Fruit fly (Drosophila melanogaster) whole organism, embryonic: ENCODE results near the gene CG7164.
A peak's percentile ranks its signal among the peaks of the same experiment; 100 is the strongest.

Source experiments
- ATbp ChIP-seq: fragments of 200-800 bp; sonication (Bioruptor generic); optimal IDR thresholded peaks from 2 replicates; lab custom pipeline; 2017; ENCODE audit warnings: missing biosample characterization, mild to moderate bottlenecking, missing genetic modification characterization, missing genetic modification reagents
- Awh ChIP-seq: fragments of 200-800 bp; sonication (Bioruptor generic); IDR thresholded peaks from 2 replicates; pipeline ENCODE4, ENCODE4 v1.3.6; 2022; ENCODE audit warnings: missing biosample characterization, missing genetic modification characterization
- CG11093 ChIP-seq: fragments of 200-800 bp; sonication (Bioruptor generic); IDR thresholded peaks from 3 replicates; pipeline ENCODE4 v1.3.6; 2022; ENCODE audit warnings: missing biosample characterization, missing genetic modification characterization
- CG11723 ChIP-seq: fragments of 200-800 bp; sonication (Bioruptor generic); optimal IDR thresholded peaks from 2 replicates; lab custom pipeline; 2017; ENCODE audit warnings: missing biosample characterization, mild to moderate bottlenecking, missing genetic modification characterization
- CG12104 ChIP-seq: fragments of 200-800 bp; sonication (Bioruptor generic); optimal IDR thresholded peaks from 3 replicates; lab custom pipeline; 2016; ENCODE audit warnings: missing biosample characterization, missing genetic modification characterization
- CG13296 ChIP-seq: fragments of 200-800 bp; sonication (Bioruptor generic); optimal IDR thresholded peaks from 3 replicates; lab custom pipeline; 2018; ENCODE audit warnings: missing biosample characterization, mild to moderate bottlenecking, missing genetic modification characterization
- CG13424 ChIP-seq: fragments of 200-800 bp; sonication (Bioruptor generic); optimal IDR thresholded peaks from 2 replicates; lab custom pipeline; 2019; ENCODE audit warnings: missing biosample characterization, mild to moderate bottlenecking, missing genetic modification characterization, moderate library complexity
- CG13624 ChIP-seq: fragments of 200-800 bp; sonication (Bioruptor generic); optimal IDR thresholded peaks from 2 replicates; lab custom pipeline; 2016; ENCODE audit warnings: missing biosample characterization, missing genetic modification characterization
- CG14441 ChIP-seq: fragments of 200-800 bp; sonication (Bioruptor generic); IDR thresholded peaks from 2 replicates; pipeline ENCODE4 v1.3.6; 2022; ENCODE audit warnings: missing biosample characterization, missing genetic modification characterization
- CG18599 ChIP-seq: fragments of 200-800 bp; sonication (Bioruptor generic); optimal IDR thresholded peaks from 3 replicates; lab custom pipeline; 2017; ENCODE audit warnings: missing biosample characterization, missing genetic modification characterization, mild to moderate bottlenecking, moderate library complexity, missing genetic modification reagents
- CG18619 ChIP-seq: fragments of 200-800 bp; sonication (Bioruptor generic); optimal IDR thresholded peaks from 3 replicates; lab custom pipeline; 2017; ENCODE audit warnings: missing biosample characterization, mild to moderate bottlenecking, missing genetic modification characterization
- CG31224 ChIP-seq: fragments of 200-800 bp; sonication (Bioruptor generic); IDR thresholded peaks from 2 replicates; pipeline ENCODE4 v1.3.6; 2022; ENCODE audit warnings: missing biosample characterization, missing genetic modification characterization
- CG31441 ChIP-seq: fragments of 200-800 bp; sonication (Bioruptor generic); IDR thresholded peaks from 2 replicates; pipeline ENCODE4 v1.3.6; 2022; ENCODE audit warnings: missing biosample characterization, missing genetic modification characterization
- CG34376 ChIP-seq: fragments of 200-800 bp; sonication (Bioruptor generic); optimal IDR thresholded peaks from 2 replicates; lab custom pipeline; 2018; ENCODE audit warnings: missing biosample characterization, mild to moderate bottlenecking, missing genetic modification characterization
- CG4328 ChIP-seq: fragments of 200-800 bp; sonication (Bioruptor generic); optimal IDR thresholded peaks from 3 replicates; lab custom pipeline; 2017; ENCODE audit warnings: missing biosample characterization, missing genetic modification reagents, missing genetic modification characterization
- CG4360 ChIP-seq: fragments of 200-800 bp; sonication (Bioruptor generic); IDR thresholded peaks from 2 replicates; pipeline ENCODE4 v1.3.6; 2022; ENCODE audit warnings: missing biosample characterization, missing genetic modification characterization
- CG7271 ChIP-seq: fragments of 200-800 bp; sonication (Bioruptor generic); optimal IDR thresholded peaks from 2 replicates; lab custom pipeline; 2018; ENCODE audit warnings: missing biosample characterization, mild to moderate bottlenecking, missing genetic modification characterization, moderate library complexity
- CG8281 ChIP-seq: fragments of 200-800 bp; sonication (Bioruptor generic); optimal IDR thresholded peaks from 2 replicates; lab custom pipeline; 2018; ENCODE audit warnings: missing biosample characterization, mild to moderate bottlenecking, missing genetic modification characterization, moderate library complexity
- CG8924 ChIP-seq: fragments of 200-800 bp; optimal IDR thresholded peaks from 3 replicates; lab custom pipeline; 2019; ENCODE audit warnings: missing biosample characterization, mild to moderate bottlenecking, missing genetic modification characterization, moderate library complexity
- CG9215 ChIP-seq: fragments of 200-800 bp; sonication (Bioruptor generic); IDR thresholded peaks from 2 replicates; pipeline ENCODE4 v1.3.6; 2022; ENCODE audit warnings: missing biosample characterization, missing genetic modification characterization
- D ChIP-seq, 2 experiments: fragments of 200-800 bp in 1 of 2; fragments of >200 bp in 1 of 2; sonication (Bioruptor generic) in 1 of 2; optimal IDR thresholded peaks; 2 replicates in 1 of 2; 3 replicates in 1 of 2; lab custom pipeline; 2017; ENCODE audit warnings: mild to moderate bottlenecking in 1 of 2, missing biosample characterization in 1 of 2, missing genetic modification characterization in 1 of 2, missing genetic modification reagents in 1 of 2
- D19A ChIP-seq: fragments of 200-800 bp; optimal IDR thresholded peaks from 3 replicates; lab custom pipeline; 2019; ENCODE audit warnings: missing biosample characterization, mild to moderate bottlenecking, missing genetic modification characterization, moderate library complexity
- Dad ChIP-seq: fragments of 200-800 bp; sonication (Bioruptor generic); optimal IDR thresholded peaks from 3 replicates; lab custom pipeline; 2016; ENCODE audit warnings: missing biosample characterization, missing genetic modification characterization
- Dek ChIP-seq: fragments of 200-800 bp; sonication (Bioruptor generic); optimal IDR thresholded peaks from 3 replicates; lab custom pipeline; 2019; ENCODE audit warnings: missing biosample characterization, mild to moderate bottlenecking, missing genetic modification characterization, moderate library complexity
- Eip74EF ChIP-seq, 2 experiments: fragments of 200-800 bp in 1 of 2; fragments of >200 bp in 1 of 2; sonication (Bioruptor generic) in 1 of 2; optimal IDR thresholded peaks; 2 replicates each; lab custom pipeline; 2017 to 2019; ENCODE audit warnings: missing biosample characterization in 2 of 2, missing genetic modification characterization in 2 of 2, mild to moderate bottlenecking in 1 of 2, moderate library complexity in 1 of 2
- Jarid2 ChIP-seq: fragments of 200-800 bp; sonication (Bioruptor generic); optimal IDR thresholded peaks from 3 replicates; lab custom pipeline; 2017; ENCODE audit warnings: mild to moderate bottlenecking, missing biosample characterization, missing genetic modification reagents, missing genetic modification characterization
- Nf-YA ChIP-seq: fragments of 200-800 bp; sonication (Bioruptor generic); IDR thresholded peaks from 2 replicates; pipeline ENCODE4 v1.3.6; 2022; ENCODE audit warnings: missing biosample characterization, missing genetic modification characterization
- Pdp1 ChIP-seq, 2 experiments: fragments of 200-800 bp; sonication (Bioruptor generic); optimal IDR thresholded peaks; 3 replicates each; lab custom pipeline; 2016; ENCODE audit warnings: missing biosample characterization in 2 of 2, missing genetic modification characterization in 2 of 2, mild to moderate bottlenecking in 1 of 2, moderate library complexity in 1 of 2
- Scr ChIP-seq: fragments of 200-800 bp; sonication (Bioruptor generic); IDR thresholded peaks from 2 replicates; pipeline ENCODE4 v1.3.6; 2022; ENCODE audit warnings: missing biosample characterization, missing genetic modification characterization; ENCODE audit not compliant: partially characterized antibody
- abd-A ChIP-seq: fragments of 200-800 bp; sonication (Bioruptor generic); optimal IDR thresholded peaks from 3 replicates; lab custom pipeline; 2019; ENCODE audit warnings: missing biosample characterization, mild to moderate bottlenecking, missing genetic modification characterization, moderate library complexity
- al ChIP-seq: fragments of 200-800 bp; sonication (Bioruptor generic); IDR thresholded peaks from 2 replicates; pipeline ENCODE4 v1.3.6; 2022; ENCODE audit warnings: missing biosample characterization, missing genetic modification characterization
- amos ChIP-seq: fragments of 200-800 bp; sonication (Bioruptor generic); IDR thresholded peaks from 2 replicates; pipeline ENCODE4 v1.3.6; 2022; ENCODE audit warnings: missing biosample characterization, missing genetic modification characterization; ENCODE audit not compliant: partially characterized antibody
- ap ChIP-seq: fragments of 200-800 bp; sonication (Bioruptor generic); IDR thresholded peaks from 2 replicates; pipeline ENCODE4 v1.3.6; 2022; ENCODE audit warnings: missing biosample characterization, missing genetic modification characterization
- ash1 ChIP-seq: fragments of 200-800 bp; sonication (Bioruptor generic); optimal IDR thresholded peaks from 2 replicates; lab custom pipeline; 2018; ENCODE audit warnings: missing biosample characterization, mild to moderate bottlenecking, missing genetic modification characterization
- bbx ChIP-seq: fragments of 200-800 bp; sonication (Bioruptor generic); IDR thresholded peaks from 2 replicates; pipeline ENCODE4 v1.3.6; 2022; ENCODE audit warnings: missing biosample characterization, missing genetic modification characterization; ENCODE audit not compliant: partially characterized antibody
- bowl ChIP-seq: fragments of 200-800 bp; sonication (Bioruptor generic); IDR thresholded peaks from 2 replicates; pipeline ENCODE4 v1.3.6; 2022; ENCODE audit warnings: missing biosample characterization, missing genetic modification characterization
- cg ChIP-seq: fragments of 200-800 bp; sonication (Bioruptor generic); optimal IDR thresholded peaks from 3 replicates; lab custom pipeline; 2019; ENCODE audit warnings: missing biosample characterization, mild to moderate bottlenecking, missing genetic modification characterization, moderate library complexity
- da ChIP-seq: fragments of 200-800 bp; sonication (Bioruptor generic); optimal IDR thresholded peaks from 2 replicates; lab custom pipeline; 2016; ENCODE audit warnings: missing biosample characterization, missing genetic modification characterization
- en ChIP-seq: fragments of 200-800 bp; sonication (Bioruptor generic); optimal IDR thresholded peaks from 2 replicates; lab custom pipeline; 2016; ENCODE audit warnings: missing biosample characterization, missing genetic modification characterization
- fru ChIP-seq: fragments of >200 bp; optimal IDR thresholded peaks from 2 replicates; lab custom pipeline; 2017
- lbe ChIP-seq: fragments of 200-800 bp; sonication (Bioruptor generic); optimal IDR thresholded peaks from 2 replicates; lab custom pipeline; 2016; ENCODE audit warnings: missing biosample characterization, mild to moderate bottlenecking, missing genetic modification characterization
- lilli ChIP-seq: fragments of 200-800 bp; sonication (Bioruptor generic); optimal IDR thresholded peaks from 3 replicates; lab custom pipeline; 2016; ENCODE audit warnings: missing biosample characterization, missing genetic modification characterization
- phol ChIP-seq: fragments of 200-800 bp; sonication (Bioruptor generic); optimal IDR thresholded peaks from 3 replicates; lab custom pipeline; 2018; ENCODE audit warnings: missing biosample characterization, mild to moderate bottlenecking, missing genetic modification characterization, moderate library complexity
- sc ChIP-seq, 3 experiments: fragments of >200 bp in 2 of 3; fragments of 200-800 bp in 1 of 3; sonication (Bioruptor generic) in 1 of 3; optimal IDR thresholded peaks; 2 replicates in 2 of 3; 3 replicates in 1 of 3; lab custom pipeline; 2017; ENCODE audit warnings: mild to moderate bottlenecking in 1 of 3, missing biosample characterization in 1 of 3, missing genetic modification characterization in 1 of 3, missing genetic modification reagents in 1 of 3
- schlank ChIP-seq: fragments of 200-800 bp; sonication (Bioruptor generic); optimal IDR thresholded peaks from 2 replicates; lab custom pipeline; 2018; ENCODE audit warnings: missing biosample characterization, mild to moderate bottlenecking, missing genetic modification characterization
- sd ChIP-seq: fragments of 200-800 bp; sonication (Bioruptor generic); optimal IDR thresholded peaks from 3 replicates; lab custom pipeline; 2018; ENCODE audit warnings: missing biosample characterization, mild to moderate bottlenecking, missing genetic modification characterization, moderate library complexity
- sens-2 ChIP-seq: fragments of 200-800 bp; sonication (Bioruptor generic); IDR thresholded peaks from 2 replicates; pipeline ENCODE4 v1.3.6; 2022; ENCODE audit warnings: missing biosample characterization, missing genetic modification characterization
- tio ChIP-seq: fragments of 200-800 bp; sonication (Bioruptor generic); optimal IDR thresholded peaks from 2 replicates; lab custom pipeline; 2017; ENCODE audit warnings: missing biosample characterization, missing genetic modification characterization, inconsistent platforms
- tll ChIP-seq, 2 experiments: fragments of 200-800 bp in 1 of 2; fragments of >200 bp in 1 of 2; sonication (Bioruptor generic) in 1 of 2; optimal IDR thresholded peaks; 2 replicates each; lab custom pipeline; 2017 to 2019; ENCODE audit warnings: missing biosample characterization in 2 of 2, missing genetic modification characterization in 2 of 2, mild to moderate bottlenecking in 1 of 2, moderate library complexity in 1 of 2
- toy ChIP-seq: fragments of 200-800 bp; sonication (Bioruptor generic); IDR thresholded peaks from 2 replicates; pipeline ENCODE4 v1.3.6; 2022; ENCODE audit warnings: missing biosample characterization, missing genetic modification characterization

The CG7164 gene

dm6 chr2L:7809699-7810088 lies 28.4 kb downstream of the CG7164 start (continued):
- TF ChIP-seq CG31441 (no peak), abd-A (tag; lab: Kevin White, UChicago) (peak; percentile 79), al (GFP tag; lab: Robert Waterston, UW) (no peak), Jarid2 (no peak), da (GFP tag; lab: Kevin White, UChicago) (no peak), Nf-YA (no peak), Pdp1 (GFP tag; optimal IDR thresholded peaks at IDR 0.05; lab: Kevin White, UChicago) (peak in 1 of 2 experiments; percentile 92), Scr (no peak), CG13624 (peak; percentile 61), CG18619 (GFP tag; lab: Kevin White, UChicago) (no peak), Eip74EF (GFP tag; optimal IDR thresholded peaks at IDR 0.05; lab: Kevin White, UChicago) (no peak), bowl (GFP tag; lab: Robert Waterston, UW) (no peak), sd (tag; lab: Kevin White, UChicago) (peak; percentile 98), CG4360 (GFP tag; lab: Robert Waterston, UW) (no peak), CG7271 (tag; lab: Kevin White, UChicago) (no peak), en (GFP tag; lab: Kevin White, UChicago) (no peak), CG14441 (GFP tag; lab: Robert Waterston, UW) (no peak), sc (optimal IDR thresholded peaks at IDR 0.05; lab: Kevin White, UChicago) (no peak), sc (GFP tag; optimal IDR thresholded peaks at IDR 0.05; lab: Kevin White, UChicago) (no peak), ap (no peak), ash1 (GFP tag; lab: Kevin White, UChicago) (peak; percentile 28), CG9215 (no peak), bbx (GFP tag; lab: Robert Waterston, UW) (no peak), tio (no peak), amos (GFP tag; lab: Robert Waterston, UW) (no peak; the same call in 1 of the 2 replicates), tll (GFP tag; optimal IDR thresholded peaks at IDR 0.05; lab: Kevin White, UChicago) (no peak), lbe (GFP tag; lab: Kevin White, UChicago) (no peak), D (optimal IDR thresholded peaks at IDR 0.05; lab: Kevin White, UChicago) (no peak), D (GFP tag; optimal IDR thresholded peaks at IDR 0.05; lab: Kevin White, UChicago) (no peak), CG11093 (GFP tag; lab: Robert Waterston, UW) (no peak), CG13296 (GFP tag; lab: Kevin White, UChicago) (no peak), CG18599 (peak; percentile 57), ATbp (GFP tag; lab: Kevin White, UChicago) (no peak), lilli (GFP tag; lab: Kevin White, UChicago) (no peak), CG31224 (GFP tag; lab: Robert Waterston, UW) (no peak), CG4328 (no peak), cg (GFP tag; lab: Kevin White, UChicago) (peak; percentile 92), CG12104 (GFP tag; lab: Kevin White, UChicago) (no peak), Awh (no peak), Dek (no peak), CG8924 (tag; lab: Kevin White, UChicago) (peak; percentile 11), D19A (tag; lab: Kevin White, UChicago) (no peak), CG11723 (no peak), phol (tag; lab: Kevin White, UChicago) (no peak), CG34376 (peak; percentile 49), Dad (GFP tag; lab: Kevin White, UChicago) (no peak), toy (GFP tag; lab: Robert Waterston, UW) (no peak), sens-2 (GFP tag; lab: Robert Waterston, UW) (no peak), schlank (tag; lab: Kevin White, UChicago) (no peak), CG13424 (tag; lab: Kevin White, UChicago) (no peak), fru (no peak), CG8281 (tag; lab: Kevin White, UChicago) (no peak)
